Worm (Caenorhabditis elegans): ENCODE data around the gene oma-1.

DNA sequence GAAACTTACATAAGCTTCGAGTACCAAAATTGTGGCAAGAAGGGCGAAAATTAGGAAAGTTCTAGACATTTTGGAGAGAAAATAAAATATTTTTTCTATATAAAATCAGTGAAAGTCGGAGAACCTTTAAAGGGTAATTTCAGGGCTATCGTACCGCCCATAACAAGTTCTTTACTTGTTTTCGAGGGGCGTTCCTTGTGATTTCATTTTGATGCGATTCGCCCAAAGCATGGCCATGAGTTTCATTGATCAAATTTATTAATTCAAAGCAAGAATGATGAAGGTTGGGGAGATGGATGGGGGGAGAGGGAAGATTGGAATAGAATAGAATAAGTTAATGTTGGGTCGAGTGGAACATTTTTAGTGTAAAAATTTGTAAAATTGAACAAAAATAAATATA, 27.2 kb downstream of the oma-1 start, which contains the start of gene C27B7.9:
- no peak for TF ChIP-seq flt-1 (GFP tag; IDR thresholded peaks at IDR 0.05)
- TF ChIP-seq klf-2 (GFP tag; conservative IDR thresholded peaks at IDR 0.05): no peak
- no peak for TF ChIP-seq ref-1 (GFP tag; conservative IDR thresholded peaks at IDR 0.05)
